Fruit fly (Drosophila melanogaster) S2 (cell line): Measurements from ENCODE around the gene CG18132.

Experiments
- CG8478 ChIP-seq: fragments of >200 bp; optimal IDR thresholded peaks from 2 replicates; lab custom pipeline; 2018
- CTCF ChIP-seq, 2 experiments: fragments of >200 bp; optimal IDR thresholded peaks; 2 replicates each; lab custom pipeline; 2018

- TF ChIP-seq CG8478 (no peak), CTCF (optimal IDR thresholded peaks at IDR 0.05; lab: Kevin White, UChicago) (no peak)
Measured at dm6 chr2L:1493770-1494169, 23.5 kb downstream of the CG18132 start, which contains the start of gene CG33128.
